Fruit fly (Drosophila melanogaster): ENCODE measurements around the gene obe.

dm6 chr3R:15536918-15537716 lies 51.3 kb downstream of the obe start, which contains the start of gene AOX1:
- TF ChIP-seq CG11762 (GFP tag; optimal IDR thresholded peaks at IDR 0.05; ENCODE audit: insufficient read depth) (no peak), CG7368 (GFP tag; optimal IDR thresholded peaks at IDR 0.05) (no peak), acj6 (GFP tag; optimal IDR thresholded peaks at IDR 0.05) (no peak), net (GFP tag; optimal IDR thresholded peaks at IDR 0.05) (no peak), vri (GFP tag; optimal IDR thresholded peaks at IDR 0.05) (peak; percentile 57), CG8632 (GFP tag; optimal IDR thresholded peaks at IDR 0.05) (no peak), Eip75B (GFP tag; optimal IDR thresholded peaks at IDR 0.05) (no peak)

Data from whole organism, prepupa.